Worm (Caenorhabditis elegans) whole organism, mixed stage, embryonic: ENCODE results near the gene F20A1.8.

Experiments used
- bed-3 ChIP-seq: fragments of 200-800 bp; sonication (Bioruptor generic); optimal IDR thresholded peaks from 3 replicates; lab custom pipeline; 2018; ENCODE audit warnings: mild to moderate bottlenecking, missing genetic modification characterization, moderate library complexity, missing compliant biosample characterization
- blmp-1 ChIP-seq: fragments of 150-350 bp; optimal IDR thresholded peaks from 2 replicates; lab custom pipeline; 2014; ENCODE audit warnings: missing biosample characterization, missing genetic modification characterization
- ceh-39 ChIP-seq: fragments of 150-350 bp; optimal IDR thresholded peaks from 2 replicates; lab custom pipeline; 2014; ENCODE audit warnings: missing biosample characterization, missing genetic modification characterization
- ceh-43 ChIP-seq: fragments of 200-800 bp; sonication (Bioruptor generic); optimal IDR thresholded peaks from 2 replicates; lab custom pipeline; 2018; ENCODE audit warnings: mild to moderate bottlenecking, missing genetic modification characterization, moderate library complexity, missing compliant biosample characterization
- ceh-83 ChIP-seq: fragments of 200-800 bp; sonication (Bioruptor generic); optimal IDR thresholded peaks from 2 replicates; lab custom pipeline; 2018; ENCODE audit warnings: mild to moderate bottlenecking, missing genetic modification characterization, missing compliant biosample characterization
- ces-1 ChIP-seq: fragments of 150-350 bp; optimal IDR thresholded peaks from 2 replicates; lab custom pipeline; 2014; ENCODE audit warnings: missing biosample characterization, missing genetic modification reagents, missing genetic modification characterization
- cnd-1 ChIP-seq: fragments of 200-800 bp; sonication (Bioruptor generic); optimal IDR thresholded peaks from 2 replicates; lab custom pipeline; 2018; ENCODE audit warnings: mild to moderate bottlenecking, missing genetic modification characterization, missing compliant biosample characterization
- drap-1 ChIP-seq: fragments of 200-800 bp; sonication (Bioruptor generic); optimal IDR thresholded peaks from 3 replicates; lab custom pipeline; 2018; ENCODE audit warnings: mild to moderate bottlenecking, missing genetic modification characterization, missing compliant biosample characterization
- flh-1 ChIP-seq: fragments of 200-800 bp; sonication (Bioruptor generic); optimal IDR thresholded peaks from 2 replicates; lab custom pipeline; 2018; ENCODE audit warnings: mild to moderate bottlenecking, missing genetic modification characterization, moderate library complexity, missing compliant biosample characterization
- ham-2 ChIP-seq: fragments of 200-800 bp; sonication (Bioruptor generic); optimal IDR thresholded peaks from 2 replicates; lab custom pipeline; 2018; ENCODE audit warnings: mild to moderate bottlenecking, missing genetic modification characterization, missing compliant biosample characterization
- hlh-1 ChIP-seq: fragments of 150-350 bp; optimal IDR thresholded peaks from 2 replicates; lab custom pipeline; 2014; ENCODE audit warnings: missing biosample characterization, missing genetic modification reagents, missing genetic modification characterization
- lin-13 ChIP-seq: fragments of 150-350 bp; optimal IDR thresholded peaks from 2 replicates; lab custom pipeline; 2014; ENCODE audit warnings: missing biosample characterization, missing genetic modification characterization
- lin-32 ChIP-seq: fragments of 200-800 bp; sonication (Bioruptor generic); optimal IDR thresholded peaks from 2 replicates; lab custom pipeline; 2018; ENCODE audit warnings: mild to moderate bottlenecking, missing genetic modification characterization, missing compliant biosample characterization
- lsy-2 ChIP-seq: fragments of 150-350 bp; optimal IDR thresholded peaks from 2 replicates; lab custom pipeline; 2014; ENCODE audit warnings: missing biosample characterization, missing genetic modification characterization
- mab-5 ChIP-seq: fragments of 150-350 bp; optimal IDR thresholded peaks from 2 replicates; lab custom pipeline; 2014; ENCODE audit warnings: missing biosample characterization, missing genetic modification characterization
- mep-1 ChIP-seq: fragments of 150-350 bp; optimal IDR thresholded peaks from 2 replicates; lab custom pipeline; 2017; ENCODE audit warnings: missing biosample characterization, missing genetic modification reagents, missing genetic modification characterization, inconsistent platforms
- mls-2 ChIP-seq: sonication (generic microtip); optimal IDR thresholded peaks from 2 replicates; lab custom pipeline; 2016; ENCODE audit warnings: mild to moderate bottlenecking, missing genetic modification characterization, moderate library complexity, missing compliant biosample characterization
- nhr-12 ChIP-seq: fragments of 150-350 bp; optimal IDR thresholded peaks from 2 replicates; lab custom pipeline; 2014; ENCODE audit warnings: missing biosample characterization, missing genetic modification characterization
- nhr-2 ChIP-seq: fragments of 150-350 bp; optimal IDR thresholded peaks from 2 replicates; lab custom pipeline; 2014; ENCODE audit warnings: missing biosample characterization, missing genetic modification characterization
- nhr-237 ChIP-seq: fragments of 150-350 bp; optimal IDR thresholded peaks from 2 replicates; lab custom pipeline; 2014; ENCODE audit warnings: missing biosample characterization, missing genetic modification characterization
- nhr-28 ChIP-seq: fragments of 150-350 bp; optimal IDR thresholded peaks from 2 replicates; lab custom pipeline; 2014; ENCODE audit warnings: missing biosample characterization, missing genetic modification characterization
- nhr-76 ChIP-seq: sonication (generic microtip); optimal IDR thresholded peaks from 2 replicates; lab custom pipeline; 2017; ENCODE audit warnings: missing biosample characterization, missing genetic modification characterization
- pha-4 ChIP-seq: fragments of 150-350 bp; optimal IDR thresholded peaks from 2 replicates; lab custom pipeline; 2018; ENCODE audit warnings: missing biosample characterization, missing genetic modification reagents, missing genetic modification characterization
- sem-2 ChIP-seq: fragments of 200-800 bp; sonication (Bioruptor generic); optimal IDR thresholded peaks from 2 replicates; lab custom pipeline; 2018; ENCODE audit warnings: mild to moderate bottlenecking, missing genetic modification characterization, missing compliant biosample characterization
- snpc-4 ChIP-seq: fragments of 150-350 bp; optimal IDR thresholded peaks from 2 replicates; lab custom pipeline; 2014; ENCODE audit warnings: missing biosample characterization, missing genetic modification characterization
- sptf-1 ChIP-seq: sonication (generic microtip); optimal IDR thresholded peaks from 2 replicates; lab custom pipeline; 2017; ENCODE audit warnings: mild to moderate bottlenecking, missing genetic modification characterization, moderate library complexity, missing compliant biosample characterization
- tbx-8 ChIP-seq: fragments of 200-800 bp; sonication (Bioruptor generic); optimal IDR thresholded peaks from 2 replicates; lab custom pipeline; 2018; ENCODE audit warnings: mild to moderate bottlenecking, missing genetic modification characterization, moderate library complexity, missing compliant biosample characterization
- unc-120 ChIP-seq: sonication (generic microtip); optimal IDR thresholded peaks from 2 replicates; lab custom pipeline; 2017; ENCODE audit warnings: missing genetic modification characterization, missing compliant biosample characterization; ENCODE audit not compliant: poor library complexity, severe bottlenecking
- unc-39 ChIP-seq: fragments of 150-350 bp; optimal IDR thresholded peaks from 2 replicates; lab custom pipeline; 2014; ENCODE audit warnings: missing biosample characterization, missing genetic modification characterization
- unc-62 ChIP-seq: fragments of 150-350 bp; optimal IDR thresholded peaks from 2 replicates; lab custom pipeline; 2014; ENCODE audit warnings: missing biosample characterization, missing genetic modification reagents, missing genetic modification characterization
- ztf-11 ChIP-seq: fragments of 150-350 bp; optimal IDR thresholded peaks from 2 replicates; lab custom pipeline; 2014; ENCODE audit warnings: missing biosample characterization, missing genetic modification characterization

Gene F20A1.8

ce11 chrV:7079388-7079787 lies 32.0 kb upstream of the F20A1.8 start:
- TF ChIP-seq lin-13, result no peak
- no peak for TF ChIP-seq nhr-76 (tag; lab: Kevin White, UChicago)
- no peak for TF ChIP-seq unc-120 (tag; lab: Kevin White, UChicago)
- no peak for TF ChIP-seq bed-3 (GFP tag; lab: Kevin White, UChicago)
- TF ChIP-seq sptf-1, result no peak
- no peak for TF ChIP-seq mls-2 (tag; lab: Kevin White, UChicago)
- no peak for TF ChIP-seq snpc-4
- TF ChIP-seq tbx-8 (GFP tag; lab: Kevin White, UChicago), result no peak
- TF ChIP-seq mab-5 (tag; lab: Kevin White, UChicago), result no peak
- no peak for TF ChIP-seq mep-1 (tag; lab: Kevin White, UChicago)
- no peak for TF ChIP-seq lsy-2 (tag; lab: Kevin White, UChicago)
- no peak for TF ChIP-seq unc-39 (tag; lab: Kevin White, UChicago)
- no peak for TF ChIP-seq nhr-2
- no peak for TF ChIP-seq sem-2 (GFP tag; lab: Kevin White, UChicago)
- TF ChIP-seq ztf-11 (tag; lab: Kevin White, UChicago), result no peak
- no peak for TF ChIP-seq pha-4 (tag; lab: Kevin White, UChicago)
- TF ChIP-seq cnd-1 (tag; lab: Kevin White, UChicago), result no peak

- TF ChIP-seq nhr-237 (no peak), ceh-39 (tag; lab: Kevin White, UChicago) (no peak), bed-3 (GFP tag; lab: Kevin White, UChicago) (no peak), mep-1 (tag; lab: Kevin White, UChicago) (no peak), pha-4 (tag; lab: Kevin White, UChicago) (no peak), blmp-1 (tag; lab: Kevin White, UChicago) (no peak), nhr-28 (no peak), sptf-1 (no peak), flh-1 (GFP tag; lab: Kevin White, UChicago) (no peak), ces-1 (no peak), unc-120 (tag; lab: Kevin White, UChicago) (no peak), cnd-1 (tag; lab: Kevin White, UChicago) (no peak), unc-62 (no peak), nhr-2 (no peak), sem-2 (GFP tag; lab: Kevin White, UChicago) (no peak), ceh-43 (GFP tag; lab: Kevin White, UChicago) (no peak)
- TF ChIP-seq, all 35 proteins: peak for 0
These were observed 31.4 kb upstream of the F20A1.8 start for ce11 chrV:7078765-7079164.

- TF ChIP-seq nhr-237 (no peak), pha-4 (tag; lab: Kevin White, UChicago) (no peak), unc-39 (tag; lab: Kevin White, UChicago) (no peak), mep-1 (tag; lab: Kevin White, UChicago) (no peak), nhr-12 (tag; lab: Kevin White, UChicago) (no peak), ces-1 (no peak), lin-13 (no peak), ham-2 (GFP tag; lab: Kevin White, UChicago) (no peak), blmp-1 (tag; lab: Kevin White, UChicago) (no peak), nhr-28 (no peak), lsy-2 (tag; lab: Kevin White, UChicago) (no peak), ceh-43 (GFP tag; lab: Kevin White, UChicago) (no peak), cnd-1 (tag; lab: Kevin White, UChicago) (no peak), mls-2 (tag; lab: Kevin White, UChicago) (no peak), ceh-83 (GFP tag; lab: Kevin White, UChicago) (no peak), hlh-1 (tag; lab: Kevin White, UChicago) (no peak), nhr-76 (tag; lab: Kevin White, UChicago) (no peak), drap-1 (GFP tag; lab: Kevin White, UChicago) (no peak)
- TF ChIP-seq, all 35 proteins: peak for 0
These were observed 28.7 kb upstream of the F20A1.8 start for ce11 chrV:7076161-7076560.

- TF ChIP-seq unc-120 (tag; lab: Kevin White, UChicago) (no peak), sem-2 (GFP tag; lab: Kevin White, UChicago) (no peak), nhr-237 (no peak), lin-32 (GFP tag; lab: Kevin White, UChicago) (no peak), pha-4 (tag; lab: Kevin White, UChicago) (no peak), flh-1 (GFP tag; lab: Kevin White, UChicago) (no peak), ceh-39 (tag; lab: Kevin White, UChicago) (no peak), blmp-1 (tag; lab: Kevin White, UChicago) (no peak), mab-5 (tag; lab: Kevin White, UChicago) (no peak)
These were observed 28.2 kb upstream of the F20A1.8 start, which contains the start of gene npa-1 for ce11 chrV:7075646-7076045. Gene npa-1, plus strand, starts transcription at chrV:7075787.
